Worm (Caenorhabditis elegans): ENCODE data around the gene klp-18.

- no peak for TF ChIP-seq lin-35 (GFP tag; optimal IDR thresholded peaks at IDR 0.05)
- TF ChIP-seq egl-27 (tag; optimal IDR thresholded peaks at IDR 0.05), result no peak
Measured at ce11 chrIV:7022227-7022626, 17.8 kb upstream of the klp-18 start.
